Worm (Caenorhabditis elegans): ENCODE data around the gene F35D11.1.
A peak's percentile ranks its signal among the peaks of the same experiment; 100 is the strongest.

ce11 chrII:4590660-4591059 is 36.0 kb upstream of the F35D11.1 start:
- TF ChIP-seq lin-54 (GFP tag; optimal IDR thresholded peaks at IDR 0.05) (peak; percentile 44), bed-1 (GFP tag; IDR thresholded peaks at IDR 0.05) (no peak), nhr-27 (tag; optimal IDR thresholded peaks at IDR 0.05) (no peak), pha-4 (tag; optimal IDR thresholded peaks at IDR 0.05) (no peak), D2030.7 (GFP tag; IDR thresholded peaks at IDR 0.05) (no peak), Y53F4B.3 (GFP tag; IDR thresholded peaks at IDR 0.05) (no peak), B0336.3 (GFP tag; IDR thresholded peaks at IDR 0.05) (peak; percentile 52; the same call in 1 of the 2 replicates), nhr-80 (tag; optimal IDR thresholded peaks at IDR 0.05) (no peak), xnd-1 (tag; optimal IDR thresholded peaks at IDR 0.05) (no peak), B0261.1 (tag; optimal IDR thresholded peaks at IDR 0.05) (no peak)

Data from whole organism, young adult.